Worm (Caenorhabditis elegans): ENCODE results near the gene ilc-17.1.

ce11 chrX:12754043-12754442 is 15.6 kb downstream of the ilc-17.1 start:
- TF ChIP-seq lin-15B (tag; optimal IDR thresholded peaks at IDR 0.05) (no peak), egl-27 (tag; optimal IDR thresholded peaks at IDR 0.05) (no peak), ztf-11 (tag; optimal IDR thresholded peaks at IDR 0.05) (no peak), hlh-4 (tag; optimal IDR thresholded peaks at IDR 0.05) (no peak), skn-1 (tag; optimal IDR thresholded peaks at IDR 0.05) (no peak), tbx-2 (tag; optimal IDR thresholded peaks at IDR 0.05) (no peak), nhr-76 (tag; optimal IDR thresholded peaks at IDR 0.05) (no peak)

Measured in whole organism, L1 larva.